Fruit fly (Drosophila melanogaster): ENCODE measurements around the gene Rpt2.

Rpt2 gene

DNA sequence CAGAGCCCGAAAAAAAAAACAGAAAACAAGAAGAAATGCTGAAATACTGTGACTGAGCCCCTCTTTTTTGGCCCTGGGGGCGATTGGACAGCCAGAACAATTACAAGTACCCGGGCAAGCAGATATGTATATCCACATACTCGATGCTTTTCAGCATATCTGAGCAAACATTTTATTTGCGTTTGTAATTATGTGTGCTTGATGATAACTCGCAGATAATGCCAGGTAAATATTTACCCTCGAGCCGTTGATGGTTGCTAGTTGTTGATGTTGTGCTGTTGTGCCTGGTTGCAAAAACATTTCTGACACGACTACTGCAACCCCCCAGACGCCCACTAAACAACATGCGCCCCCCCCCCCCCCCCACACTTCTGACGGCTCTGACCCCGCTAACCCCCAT lies 12.0 kb downstream of the Rpt2 start (continued):
- peak; percentile 85 for TF ChIP-seq ATbp (GFP tag; optimal IDR thresholded peaks at IDR 0.05)
- no peak for TF ChIP-seq CG31388 (GFP tag; optimal IDR thresholded peaks at IDR 0.05)
- TF ChIP-seq danr (GFP tag; IDR thresholded peaks at IDR 0.05) = no peak
- no peak for TF ChIP-seq CG12391 (tag; optimal IDR thresholded peaks at IDR 0.05)
- no peak for TF ChIP-seq CG12155 (GFP tag; optimal IDR thresholded peaks at IDR 0.05)
- peak; percentile 25 for TF ChIP-seq CG11504 (tag; optimal IDR thresholded peaks at IDR 0.05)
- no peak for TF ChIP-seq sens-2 (GFP tag; IDR thresholded peaks at IDR 0.05)
- no peak for TF ChIP-seq CG14667 (GFP tag; IDR thresholded peaks at IDR 0.05)
- peak; percentile 21 for TF ChIP-seq CG6254 (GFP tag; optimal IDR thresholded peaks at IDR 0.05)
- TF ChIP-seq ind (GFP tag; optimal IDR thresholded peaks at IDR 0.05) = no peak
- peak; percentile 2 for TF ChIP-seq CG34376 (GFP tag; optimal IDR thresholded peaks at IDR 0.05)
- TF ChIP-seq hth (optimal IDR thresholded peaks at IDR 0.05) = no peak
- no peak for TF ChIP-seq Camta (GFP tag; optimal IDR thresholded peaks at IDR 0.05)
- TF ChIP-seq CG1602 (GFP tag; optimal IDR thresholded peaks at IDR 0.05) = no peak
- no peak for TF ChIP-seq CG2889 (GFP tag; IDR thresholded peaks at IDR 0.05)
- TF ChIP-seq sima (GFP tag; optimal IDR thresholded peaks at IDR 0.05) = no peak
- no peak for TF ChIP-seq CG17802 (tag; optimal IDR thresholded peaks at IDR 0.05)
- no peak for TF ChIP-seq CG2202 (tag; optimal IDR thresholded peaks at IDR 0.05)
- TF ChIP-seq unpg (GFP tag; optimal IDR thresholded peaks at IDR 0.05) = peak; percentile 55
- no peak for TF ChIP-seq crp (GFP tag; optimal IDR thresholded peaks at IDR 0.05)
- TF ChIP-seq Nf-YB (GFP tag; optimal IDR thresholded peaks at IDR 0.05) = peak; percentile 22
- TF ChIP-seq CG10543 (GFP tag; optimal IDR thresholded peaks at IDR 0.05) = peak; percentile 76
- TF ChIP-seq emc (GFP tag; optimal IDR thresholded peaks at IDR 0.05) = no peak
- peak; percentile 8 for TF ChIP-seq CG13123 (GFP tag; optimal IDR thresholded peaks at IDR 0.05)
- TF ChIP-seq CG15011 (GFP tag; optimal IDR thresholded peaks at IDR 0.05) = peak; percentile 55
- no peak for TF ChIP-seq pfk (GFP tag; optimal IDR thresholded peaks at IDR 0.05)
- no peak for TF ChIP-seq E2f1 (GFP tag; IDR thresholded peaks at IDR 0.05)
- no peak for TF ChIP-seq lola (GFP tag; optimal IDR thresholded peaks at IDR 0.05)
- no peak for TF ChIP-seq yki (optimal IDR thresholded peaks at IDR 0.05)
- TF ChIP-seq Poxn (GFP tag; IDR thresholded peaks at IDR 0.05) = no peak
- no peak for TF ChIP-seq Ptx1 (GFP tag; IDR thresholded peaks at IDR 0.05)
- TF ChIP-seq ftz-f1 (GFP tag; optimal IDR thresholded peaks at IDR 0.05) = no peak
- TF ChIP-seq MESR4 (GFP tag; optimal IDR thresholded peaks at IDR 0.05) = no peak
- TF ChIP-seq CG15514 (GFP tag; optimal IDR thresholded peaks at IDR 0.05) = peak; percentile 66
- no peak for TF ChIP-seq Aef1 (GFP tag; IDR thresholded peaks at IDR 0.05)
- no peak for TF ChIP-seq CG34224 (GFP tag; IDR thresholded peaks at IDR 0.05; ENCODE audit: partially characterized antibody)
- TF ChIP-seq CG12219 (GFP tag; optimal IDR thresholded peaks at IDR 0.05) = peak; percentile 56
- TF ChIP-seq D19B (GFP tag; optimal IDR thresholded peaks at IDR 0.05) = peak; percentile 21
- TF ChIP-seq jumu (GFP tag; optimal IDR thresholded peaks at IDR 0.05) = no peak
- TF ChIP-seq her (GFP tag; optimal IDR thresholded peaks at IDR 0.05) = no peak
- no peak for TF ChIP-seq sna (GFP tag; IDR thresholded peaks at IDR 0.05; ENCODE audit: partially characterized antibody)
- no peak for TF ChIP-seq vvl (GFP tag; IDR thresholded peaks at IDR 0.05)
- peak; percentile 45 for TF ChIP-seq Kr (GFP tag; optimal IDR thresholded peaks at IDR 0.05)
- TF ChIP-seq CG3065 (GFP tag; optimal IDR thresholded peaks at IDR 0.05) = no peak
- TF ChIP-seq CG13624 (GFP tag; optimal IDR thresholded peaks at IDR 0.05) = no peak
- no peak for TF ChIP-seq CG8944 (GFP tag; optimal IDR thresholded peaks at IDR 0.05)
- TF ChIP-seq zfh2 (GFP tag; optimal IDR thresholded peaks at IDR 0.05) = no peak
- TF ChIP-seq CG18262 (tag; optimal IDR thresholded peaks at IDR 0.05) = peak; percentile 7
- no peak for TF ChIP-seq Deaf1 (tag; optimal IDR thresholded peaks at IDR 0.05)
- peak; percentile 62 for TF ChIP-seq sqz (GFP tag; optimal IDR thresholded peaks at IDR 0.05)
- no peak for TF ChIP-seq Lhr (GFP tag; optimal IDR thresholded peaks at IDR 0.05)
- TF ChIP-seq Six4 (GFP tag; optimal IDR thresholded peaks at IDR 0.05) = no peak

All from whole organism, embryonic.